Fruit fly (Drosophila melanogaster) whole organism, wandering third instar larva: ENCODE measurements around the gene cup.

ENCODE experiments used
- Abd-B ChIP-seq: fragments of >200 bp; optimal IDR thresholded peaks from 2 replicates; lab custom pipeline; 2017; ENCODE audit warnings: missing biosample characterization, missing genetic modification characterization
- CG9705 ChIP-seq: fragments of 200-800 bp; sonication (Bioruptor generic); optimal IDR thresholded peaks from 2 replicates; lab custom pipeline; 2018; ENCODE audit warnings: missing biosample characterization, mild to moderate bottlenecking, missing genetic modification characterization
- CrebA ChIP-seq: fragments of 200-800 bp; sonication (Bioruptor generic); optimal IDR thresholded peaks from 2 replicates; lab custom pipeline; 2016; ENCODE audit warnings: missing biosample characterization, mild to moderate bottlenecking, missing genetic modification characterization, borderline replicate concordance
- Dfd ChIP-seq: fragments of >200 bp; optimal IDR thresholded peaks from 2 replicates; lab custom pipeline; 2017; ENCODE audit warnings: missing biosample characterization, missing genetic modification characterization
- Dif ChIP-seq: fragments of 200-275, 200-300 bp; sonication (Bioruptor generic); optimal IDR thresholded peaks from 2 replicates; lab custom pipeline; 2018; ENCODE audit warnings: missing biosample characterization, missing genetic modification characterization; ENCODE audit not compliant: partially characterized antibody
- HLH106 ChIP-seq: fragments of 200-800 bp; optimal IDR thresholded peaks from 3 replicates; lab custom pipeline; 2019; ENCODE audit warnings: missing biosample characterization, mild to moderate bottlenecking, missing genetic modification characterization, moderate library complexity
- Hr78 ChIP-seq: fragments of >200 bp; optimal IDR thresholded peaks from 2 replicates; lab custom pipeline; 2017; ENCODE audit warnings: missing biosample characterization, missing genetic modification characterization
- Hr83 ChIP-seq: fragments of 200-300 bp; sonication (Bioruptor generic); optimal IDR thresholded peaks from 2 replicates; lab custom pipeline; 2016; ENCODE audit warnings: missing biosample characterization, mild to moderate bottlenecking, missing genetic modification characterization, moderate library complexity; ENCODE audit not compliant: poor library complexity, severe bottlenecking
- Jra ChIP-seq: sonication (Bioruptor generic); optimal IDR thresholded peaks from 2 replicates; lab custom pipeline; 2016; ENCODE audit warnings: missing biosample characterization, missing genetic modification characterization
- Mio ChIP-seq: sonication (Bioruptor generic); optimal IDR thresholded peaks from 2 replicates; lab custom pipeline; 2016; ENCODE audit warnings: missing biosample characterization, missing genetic modification characterization
- N ChIP-seq: fragments of >200 bp; optimal IDR thresholded peaks from 2 replicates; lab custom pipeline; 2018; ENCODE audit warnings: missing biosample characterization, missing external identifiers, missing genetic modification characterization
- OdsH ChIP-seq: fragments of 200-800 bp; sonication (Bioruptor generic); optimal IDR thresholded peaks from 2 replicates; lab custom pipeline; 2016; ENCODE audit warnings: missing biosample characterization, mild to moderate bottlenecking, missing genetic modification characterization
- Sp1 ChIP-seq: fragments of 200-800 bp; sonication (Bioruptor generic); optimal IDR thresholded peaks from 3 replicates; lab custom pipeline; 2019; ENCODE audit warnings: missing biosample characterization, mild to moderate bottlenecking, missing genetic modification characterization, moderate library complexity
- Vsx2 ChIP-seq: fragments of 200-300, 225-300 bp; sonication (Bioruptor generic); optimal IDR thresholded peaks from 2 replicates; lab custom pipeline; 2018; ENCODE audit warnings: missing biosample characterization, missing genetic modification characterization; ENCODE audit not compliant: partially characterized antibody
- br ChIP-seq: fragments of 200-800 bp; sonication (Bioruptor generic); optimal IDR thresholded peaks from 2 replicates; lab custom pipeline; 2016; ENCODE audit warnings: missing biosample characterization, missing genetic modification characterization
- dmrt93B ChIP-seq: fragments of 200-800 bp; sonication (Bioruptor generic); optimal IDR thresholded peaks from 2 replicates; lab custom pipeline; 2018; ENCODE audit warnings: missing biosample characterization, mild to moderate bottlenecking, missing genetic modification characterization
- dsf ChIP-seq: sonication (Bioruptor generic); optimal IDR thresholded peaks from 2 replicates; lab custom pipeline; 2016; ENCODE audit warnings: missing biosample characterization, missing genetic modification characterization, borderline replicate concordance
- ey ChIP-seq: fragments of 200-800 bp; sonication (Bioruptor generic); optimal IDR thresholded peaks from 2 replicates; lab custom pipeline; 2016; ENCODE audit warnings: missing biosample characterization, missing genetic modification characterization
- foxo ChIP-seq, 2 experiments: fragments of 200-800 bp; sonication (Bioruptor generic); optimal IDR thresholded peaks; 2 replicates in 1 of 2; 3 replicates in 1 of 2; lab custom pipeline; 2016 to 2017; ENCODE audit warnings: missing biosample characterization in 2 of 2, missing genetic modification characterization in 2 of 2
- fru ChIP-seq: fragments of 200-800 bp; sonication (Bioruptor generic); optimal IDR thresholded peaks from 3 replicates; lab custom pipeline; 2016; ENCODE audit warnings: missing biosample characterization, mild to moderate bottlenecking, missing genetic modification characterization
- h ChIP-seq: fragments of 200-800 bp; sonication (Bioruptor generic); optimal IDR thresholded peaks from 3 replicates; lab custom pipeline; 2016; ENCODE audit warnings: missing biosample characterization, mild to moderate bottlenecking, missing genetic modification characterization
- jim ChIP-seq: fragments of 175-275, 200-325 bp; sonication (Bioruptor generic); optimal IDR thresholded peaks from 2 replicates; lab custom pipeline; 2016; ENCODE audit warnings: missing biosample characterization, mild to moderate bottlenecking, missing genetic modification characterization
- pan ChIP-seq: fragments of >200 bp; optimal IDR thresholded peaks from 2 replicates; lab custom pipeline; 2017
- psq ChIP-seq: fragments of 200-800 bp; sonication (Bioruptor generic); optimal IDR thresholded peaks from 3 replicates; lab custom pipeline; 2017; ENCODE audit warnings: missing biosample characterization, mild to moderate bottlenecking, missing genetic modification characterization, moderate library complexity
- rgr ChIP-seq: fragments of 200-800 bp; sonication (Bioruptor generic); optimal IDR thresholded peaks from 3 replicates; lab custom pipeline; 2016; ENCODE audit warnings: missing biosample characterization, mild to moderate bottlenecking, missing genetic modification characterization
- sage ChIP-seq: fragments of 200-800 bp; sonication (Bioruptor generic); optimal IDR thresholded peaks from 2 replicates; lab custom pipeline; 2016; ENCODE audit warnings: missing biosample characterization, mild to moderate bottlenecking, missing genetic modification characterization
- sv ChIP-seq: fragments of 200-800 bp; sonication (Bioruptor generic); optimal IDR thresholded peaks from 3 replicates; lab custom pipeline; 2016; ENCODE audit warnings: missing biosample characterization, missing genetic modification characterization
- tai ChIP-seq: sonication (Bioruptor generic); optimal IDR thresholded peaks from 2 replicates; lab custom pipeline; 2016; ENCODE audit warnings: missing biosample characterization, missing genetic modification characterization
- usp ChIP-seq: fragments of >200 bp; optimal IDR thresholded peaks from 2 replicates; lab custom pipeline; 2017; ENCODE audit warnings: missing biosample characterization, missing genetic modification characterization
- woc ChIP-seq: sonication (Bioruptor generic); optimal IDR thresholded peaks from 2 replicates; lab custom pipeline; 2016; ENCODE audit warnings: missing biosample characterization, mild to moderate bottlenecking, missing genetic modification characterization

cup gene

DNA sequence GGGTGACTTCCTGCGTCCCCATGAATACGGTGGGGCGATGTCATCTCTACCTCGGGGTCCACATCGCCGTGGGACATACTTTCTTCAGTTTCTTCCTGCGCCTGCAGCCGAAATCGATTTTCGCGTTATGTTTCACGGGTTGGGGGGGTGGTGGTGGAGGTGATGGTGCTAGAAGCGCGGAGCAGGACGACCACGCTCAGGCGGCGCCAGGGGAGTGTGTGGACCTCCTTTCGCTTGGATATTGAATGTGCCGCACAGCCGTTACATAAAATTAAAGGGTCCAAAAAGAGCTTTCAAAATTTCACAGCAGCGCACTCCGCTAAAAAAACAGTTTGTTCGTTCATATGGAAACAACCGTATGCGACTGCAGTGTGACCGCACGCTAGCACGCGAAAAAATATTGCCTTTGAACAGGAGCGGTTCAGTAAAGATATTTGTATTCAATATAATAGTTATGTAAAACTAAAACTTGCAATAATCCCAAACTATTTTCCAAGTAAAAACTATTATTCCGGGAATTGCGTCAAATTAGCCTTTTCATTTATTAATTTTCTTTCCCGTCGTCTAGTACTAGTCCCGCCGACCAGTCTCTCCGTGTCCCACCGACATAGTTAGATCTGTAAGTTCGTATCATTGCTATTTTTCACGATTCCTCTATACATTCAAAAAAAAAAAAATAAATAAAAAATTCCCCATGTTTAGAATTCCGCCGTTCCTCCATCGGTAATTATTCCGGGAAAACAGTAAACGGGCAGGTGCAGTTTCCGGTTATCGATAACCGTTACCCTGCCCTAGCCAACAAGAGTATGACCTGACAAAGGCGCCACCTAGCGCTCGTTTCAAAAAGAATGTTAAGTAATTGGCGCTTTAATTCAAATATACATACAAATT lies 20.8 kb downstream of the cup start, which contains the start of gene Nhe3 (continued):
- peak in 1 of 2 experiments; percentile 84 for TF ChIP-seq foxo (GFP tag; optimal IDR thresholded peaks at IDR 0.05; lab: Kevin White, UChicago)

DNA sequence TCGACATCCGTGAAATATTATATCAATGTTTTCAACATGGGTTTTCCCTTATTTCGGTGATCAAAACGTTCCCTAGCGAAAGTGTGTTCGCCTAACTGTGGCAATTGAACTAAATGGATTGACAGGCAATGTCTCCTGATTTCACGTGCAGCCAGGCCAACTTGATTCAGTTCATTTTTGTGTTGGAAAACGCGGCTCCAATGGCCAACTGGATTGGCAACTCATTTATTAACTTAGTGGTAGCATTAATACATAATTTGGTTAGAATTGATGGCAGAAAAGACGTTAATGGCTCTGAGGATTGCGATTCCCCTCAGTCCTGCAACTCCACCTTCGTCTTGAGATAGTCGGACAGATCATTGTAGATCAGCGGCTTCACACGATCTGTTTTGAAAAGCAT lies 23.1 kb downstream of the cup start, which contains the start of gene CG11327:
Gene CG11327 (minus strand): TSS at position 101 of the 400 bp plus-strand sequence.
- TF ChIP-seq dsf (GFP tag; lab: Kevin White, UChicago) (no peak), N (no peak), OdsH (GFP tag; lab: Kevin White, UChicago) (no peak), woc (GFP tag; lab: Kevin White, UChicago) (no peak), Dif (GFP tag; lab: Kevin White, UChicago) (no peak), sage (GFP tag; lab: Kevin White, UChicago) (no peak)
- TF ChIP-seq, all 38 proteins: peak for 0

DNA sequence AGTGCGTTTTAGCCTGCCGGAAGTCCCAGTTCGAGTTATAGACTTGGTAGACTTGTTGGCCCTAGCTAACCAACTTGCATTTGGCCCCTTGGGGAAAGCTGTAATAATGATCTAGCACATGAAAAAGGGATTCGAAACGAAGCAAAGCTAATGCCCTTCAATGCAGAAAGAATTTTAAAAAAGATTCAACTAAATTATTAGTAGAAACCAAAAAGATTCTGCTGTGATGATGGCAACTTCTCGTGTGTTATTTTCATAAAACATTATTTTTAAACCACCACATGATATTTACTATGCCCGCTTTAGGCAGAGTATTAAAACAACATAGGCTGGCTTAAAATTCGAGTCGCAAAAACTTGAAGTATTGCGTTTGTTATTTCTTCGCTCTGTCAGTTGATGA lies 28.6 kb downstream of the cup start:
- TF ChIP-seq h (GFP tag; lab: Kevin White, UChicago): peak; percentile 2
- TF ChIP-seq ey (GFP tag; lab: Kevin White, UChicago): no peak
- TF ChIP-seq, all 38 proteins: peak for 1

DNA sequence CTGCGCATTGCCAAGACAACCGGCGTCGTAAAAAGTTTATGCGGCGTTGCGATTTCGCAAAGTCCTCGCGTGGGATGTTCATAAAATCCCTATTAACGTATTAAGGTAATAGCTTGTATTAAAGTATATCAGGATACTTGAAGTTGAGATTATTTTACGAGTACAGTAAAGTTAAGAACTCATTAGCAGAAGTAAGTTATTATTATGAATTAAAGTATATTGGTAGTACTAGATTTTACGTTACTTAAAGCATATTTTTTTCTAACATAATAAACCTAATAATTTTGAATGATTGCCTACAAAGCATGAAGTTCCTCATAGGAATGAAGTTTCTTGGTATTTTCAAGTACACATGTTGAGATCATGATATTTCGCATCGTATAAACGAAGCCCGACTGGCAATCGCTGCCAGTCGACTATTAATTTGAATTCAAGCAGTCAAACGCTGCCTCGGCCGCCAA lies 30.4 kb downstream of the cup start:
- TF ChIP-seq foxo (GFP tag; optimal IDR thresholded peaks at IDR 0.05; lab: Kevin White, UChicago): peak in 1 of 2 experiments; percentile 56
- TF ChIP-seq OdsH (GFP tag; lab: Kevin White, UChicago): peak; percentile 45
- peak; percentile 52 for TF ChIP-seq HLH106 (tag; lab: Kevin White, UChicago)
- no peak for TF ChIP-seq Vsx2 (GFP tag; lab: Kevin White, UChicago)
- TF ChIP-seq tai (GFP tag; lab: Kevin White, UChicago): no peak
- TF ChIP-seq Mio: no peak
- peak; percentile 65 for TF ChIP-seq h (GFP tag; lab: Kevin White, UChicago)
- no peak for TF ChIP-seq Hr83 (GFP tag; lab: Kevin White, UChicago)
- TF ChIP-seq Sp1 (GFP tag; lab: Kevin White, UChicago): peak; percentile 65
- TF ChIP-seq ey (GFP tag; lab: Kevin White, UChicago): peak; percentile 23
- TF ChIP-seq Dif (GFP tag; lab: Kevin White, UChicago): no peak
- TF ChIP-seq br (GFP tag; lab: Kevin White, UChicago): peak; percentile 37
- no peak for TF ChIP-seq Hr78 (GFP tag; lab: Kevin White, UChicago)
- peak; percentile 18 for TF ChIP-seq CG9705 (GFP tag; lab: Kevin White, UChicago)
- no peak for TF ChIP-seq Jra (GFP tag; lab: Kevin White, UChicago)
- TF ChIP-seq sv: no peak
- TF ChIP-seq pan (lab: Kevin White, UChicago): no peak
- TF ChIP-seq fru (GFP tag; lab: Kevin White, UChicago): peak; percentile 49
- peak; percentile 24 for TF ChIP-seq rgr (GFP tag; lab: Kevin White, UChicago)
- no peak for TF ChIP-seq Dfd (GFP tag; lab: Kevin White, UChicago)
- peak; percentile 35 for TF ChIP-seq woc (GFP tag; lab: Kevin White, UChicago)
- no peak for TF ChIP-seq jim (GFP tag; lab: Kevin White, UChicago)
- TF ChIP-seq Abd-B (GFP tag; lab: Kevin White, UChicago): no peak
- TF ChIP-seq psq (GFP tag; lab: Kevin White, UChicago): peak; percentile 40
- TF ChIP-seq N: no peak

DNA sequence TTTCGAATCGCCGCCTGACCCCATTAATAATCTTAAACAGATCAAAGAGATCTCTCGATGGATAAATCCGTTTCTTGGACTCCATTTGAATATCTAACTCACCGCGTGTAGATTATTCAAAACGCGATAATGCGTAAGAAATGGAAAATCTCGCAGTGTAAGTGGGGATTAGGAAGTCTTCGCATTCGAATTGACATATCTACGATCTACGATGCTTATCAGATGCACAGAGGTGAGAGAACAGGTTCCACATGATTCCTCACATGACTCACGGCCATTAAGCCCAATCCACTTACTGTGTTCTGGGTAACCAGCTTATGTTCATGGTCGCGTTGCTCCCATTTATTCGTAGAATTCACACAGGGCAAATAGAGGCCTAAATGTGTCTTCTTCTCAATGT lies 32.8 kb downstream of the cup start:
- TF ChIP-seq usp (GFP tag; lab: Kevin White, UChicago): no peak
- TF ChIP-seq h (GFP tag; lab: Kevin White, UChicago): no peak
- TF ChIP-seq br (GFP tag; lab: Kevin White, UChicago): no peak
- no peak for TF ChIP-seq CrebA (GFP tag; lab: Kevin White, UChicago)
- TF ChIP-seq dmrt93B (GFP tag; lab: Kevin White, UChicago): no peak
- TF ChIP-seq Jra (GFP tag; lab: Kevin White, UChicago): no peak
- TF ChIP-seq jim (GFP tag; lab: Kevin White, UChicago): no peak
- no peak for TF ChIP-seq pan (lab: Kevin White, UChicago)
